Worm (Caenorhabditis elegans) whole organism, mixed stage, embryonic: ENCODE results near the gene nep-6.

Experiments
- M03D4.4 ChIP-seq: sonication (generic microtip); optimal IDR thresholded peaks from 2 replicates; lab custom pipeline; 2017; ENCODE audit warnings: mild to moderate bottlenecking, missing genetic modification characterization, missing compliant biosample characterization
- bed-3 ChIP-seq: fragments of 200-800 bp; sonication (Bioruptor generic); optimal IDR thresholded peaks from 3 replicates; lab custom pipeline; 2018; ENCODE audit warnings: mild to moderate bottlenecking, missing genetic modification characterization, moderate library complexity, missing compliant biosample characterization
- blmp-1 ChIP-seq: fragments of 150-350 bp; optimal IDR thresholded peaks from 2 replicates; lab custom pipeline; 2014; ENCODE audit warnings: missing biosample characterization, missing genetic modification characterization
- ceh-39 ChIP-seq: fragments of 150-350 bp; optimal IDR thresholded peaks from 2 replicates; lab custom pipeline; 2014; ENCODE audit warnings: missing biosample characterization, missing genetic modification characterization
- ceh-43 ChIP-seq: fragments of 200-800 bp; sonication (Bioruptor generic); optimal IDR thresholded peaks from 2 replicates; lab custom pipeline; 2018; ENCODE audit warnings: mild to moderate bottlenecking, missing genetic modification characterization, moderate library complexity, missing compliant biosample characterization
- ceh-83 ChIP-seq: fragments of 200-800 bp; sonication (Bioruptor generic); optimal IDR thresholded peaks from 2 replicates; lab custom pipeline; 2018; ENCODE audit warnings: mild to moderate bottlenecking, missing genetic modification characterization, missing compliant biosample characterization
- ces-1 ChIP-seq: fragments of 150-350 bp; optimal IDR thresholded peaks from 2 replicates; lab custom pipeline; 2014; ENCODE audit warnings: missing biosample characterization, missing genetic modification reagents, missing genetic modification characterization
- cnd-1 ChIP-seq: fragments of 200-800 bp; sonication (Bioruptor generic); optimal IDR thresholded peaks from 2 replicates; lab custom pipeline; 2018; ENCODE audit warnings: mild to moderate bottlenecking, missing genetic modification characterization, missing compliant biosample characterization
- drap-1 ChIP-seq: fragments of 200-800 bp; sonication (Bioruptor generic); optimal IDR thresholded peaks from 3 replicates; lab custom pipeline; 2018; ENCODE audit warnings: mild to moderate bottlenecking, missing genetic modification characterization, missing compliant biosample characterization
- elt-1 ChIP-seq: sonication (generic microtip); optimal IDR thresholded peaks from 2 replicates; lab custom pipeline; 2017; ENCODE audit warnings: missing genetic modification characterization, mild to moderate bottlenecking, missing compliant biosample characterization, antibody characterized with exemption, moderate library complexity, borderline replicate concordance; ENCODE audit not compliant: insufficient read depth
- ham-2 ChIP-seq: fragments of 200-800 bp; sonication (Bioruptor generic); optimal IDR thresholded peaks from 2 replicates; lab custom pipeline; 2018; ENCODE audit warnings: mild to moderate bottlenecking, missing genetic modification characterization, missing compliant biosample characterization
- hlh-1 ChIP-seq: fragments of 150-350 bp; optimal IDR thresholded peaks from 2 replicates; lab custom pipeline; 2014; ENCODE audit warnings: missing biosample characterization, missing genetic modification reagents, missing genetic modification characterization
- lin-13 ChIP-seq: fragments of 150-350 bp; optimal IDR thresholded peaks from 2 replicates; lab custom pipeline; 2014; ENCODE audit warnings: missing biosample characterization, missing genetic modification characterization
- lin-32 ChIP-seq: fragments of 200-800 bp; sonication (Bioruptor generic); optimal IDR thresholded peaks from 2 replicates; lab custom pipeline; 2018; ENCODE audit warnings: mild to moderate bottlenecking, missing genetic modification characterization, missing compliant biosample characterization
- lsy-2 ChIP-seq: fragments of 150-350 bp; optimal IDR thresholded peaks from 2 replicates; lab custom pipeline; 2014; ENCODE audit warnings: missing biosample characterization, missing genetic modification characterization
- mab-5 ChIP-seq: fragments of 150-350 bp; optimal IDR thresholded peaks from 2 replicates; lab custom pipeline; 2014; ENCODE audit warnings: missing biosample characterization, missing genetic modification characterization
- mep-1 ChIP-seq: fragments of 150-350 bp; optimal IDR thresholded peaks from 2 replicates; lab custom pipeline; 2017; ENCODE audit warnings: missing biosample characterization, missing genetic modification reagents, missing genetic modification characterization, inconsistent platforms
- mls-2 ChIP-seq: sonication (generic microtip); optimal IDR thresholded peaks from 2 replicates; lab custom pipeline; 2016; ENCODE audit warnings: mild to moderate bottlenecking, missing genetic modification characterization, moderate library complexity, missing compliant biosample characterization
- nhr-12 ChIP-seq: fragments of 150-350 bp; optimal IDR thresholded peaks from 2 replicates; lab custom pipeline; 2014; ENCODE audit warnings: missing biosample characterization, missing genetic modification characterization
- nhr-76 ChIP-seq: sonication (generic microtip); optimal IDR thresholded peaks from 2 replicates; lab custom pipeline; 2017; ENCODE audit warnings: missing biosample characterization, missing genetic modification characterization
- sem-2 ChIP-seq: fragments of 200-800 bp; sonication (Bioruptor generic); optimal IDR thresholded peaks from 2 replicates; lab custom pipeline; 2018; ENCODE audit warnings: mild to moderate bottlenecking, missing genetic modification characterization, missing compliant biosample characterization
- snpc-4 ChIP-seq: fragments of 150-350 bp; optimal IDR thresholded peaks from 2 replicates; lab custom pipeline; 2014; ENCODE audit warnings: missing biosample characterization, missing genetic modification characterization
- sptf-1 ChIP-seq: sonication (generic microtip); optimal IDR thresholded peaks from 2 replicates; lab custom pipeline; 2017; ENCODE audit warnings: mild to moderate bottlenecking, missing genetic modification characterization, moderate library complexity, missing compliant biosample characterization
- tbx-8 ChIP-seq: fragments of 200-800 bp; sonication (Bioruptor generic); optimal IDR thresholded peaks from 2 replicates; lab custom pipeline; 2018; ENCODE audit warnings: mild to moderate bottlenecking, missing genetic modification characterization, moderate library complexity, missing compliant biosample characterization
- unc-120 ChIP-seq: sonication (generic microtip); optimal IDR thresholded peaks from 2 replicates; lab custom pipeline; 2017; ENCODE audit warnings: missing genetic modification characterization, missing compliant biosample characterization; ENCODE audit not compliant: poor library complexity, severe bottlenecking
- unc-39 ChIP-seq: fragments of 150-350 bp; optimal IDR thresholded peaks from 2 replicates; lab custom pipeline; 2014; ENCODE audit warnings: missing biosample characterization, missing genetic modification characterization
- unc-62 ChIP-seq: fragments of 150-350 bp; optimal IDR thresholded peaks from 2 replicates; lab custom pipeline; 2014; ENCODE audit warnings: missing biosample characterization, missing genetic modification reagents, missing genetic modification characterization
- zip-8 ChIP-seq: fragments of 150-350 bp; optimal IDR thresholded peaks from 2 replicates; lab custom pipeline; 2014; ENCODE audit warnings: missing biosample characterization, missing genetic modification characterization
- ztf-11 ChIP-seq: fragments of 150-350 bp; optimal IDR thresholded peaks from 2 replicates; lab custom pipeline; 2014; ENCODE audit warnings: missing biosample characterization, missing genetic modification characterization

nep-6 gene

ce11 chrII:3385736-3386135 is 30.9 kb upstream of the nep-6 start, which contains the start of gene T06D4.2:
Gene T06D4.2, minus strand, starts transcription at chrII:3385905.
- TF ChIP-seq lin-13 (tag; lab: Kevin White, UChicago) (no peak), ceh-39 (tag; lab: Kevin White, UChicago) (no peak), ham-2 (GFP tag; lab: Kevin White, UChicago) (no peak), hlh-1 (tag; lab: Kevin White, UChicago) (no peak), unc-62 (GFP tag; lab: Kevin White, UChicago) (no peak), ces-1 (GFP tag; lab: Kevin White, UChicago) (no peak), M03D4.4 (tag; lab: Kevin White, UChicago) (no peak), zip-8 (tag; lab: Kevin White, UChicago) (no peak), bed-3 (no peak), lin-32 (no peak), mab-5 (no peak), cnd-1 (no peak), mep-1 (tag; lab: Kevin White, UChicago) (no peak), elt-1 (tag; lab: Kevin White, UChicago) (no peak), drap-1 (GFP tag; lab: Kevin White, UChicago) (no peak), ztf-11 (no peak), sptf-1 (tag; lab: Kevin White, UChicago) (no peak), ceh-43 (no peak)

ce11 chrII:3387503-3387902 is 29.1 kb upstream of the nep-6 start, which contains the start of gene T06D4.6:
Gene T06D4.6, minus strand, starts transcription at chrII:3387603.
- no peak for TF ChIP-seq mls-2
- TF ChIP-seq zip-8 (tag; lab: Kevin White, UChicago) = no peak
- TF ChIP-seq snpc-4 (tag; lab: Kevin White, UChicago) = no peak

ce11 chrII:3395484-3395883 is 21.1 kb upstream of the nep-6 start, which contains the start of gene nep-20:
Gene nep-20, minus strand, starts transcription at chrII:3395584.
- TF ChIP-seq snpc-4 (tag; lab: Kevin White, UChicago) (no peak), sem-2 (no peak), tbx-8 (no peak), lsy-2 (tag; lab: Kevin White, UChicago) (no peak), cnd-1 (no peak)

- TF ChIP-seq ceh-83 (GFP tag; lab: Kevin White, UChicago) (no peak), ces-1 (GFP tag; lab: Kevin White, UChicago) (no peak), drap-1 (GFP tag; lab: Kevin White, UChicago) (no peak), ceh-43 (no peak), mep-1 (tag; lab: Kevin White, UChicago) (no peak), nhr-76 (tag; lab: Kevin White, UChicago) (no peak), sptf-1 (tag; lab: Kevin White, UChicago) (no peak), mab-5 (no peak), lin-13 (tag; lab: Kevin White, UChicago) (no peak)
- TF ChIP-seq, all 35 proteins: peak for 0
These were observed 17.4 kb upstream of the nep-6 start, which contains the start of gene nep-9 for ce11 chrII:3399212-3399611. Gene nep-9, minus strand, starts transcription at chrII:3399312.

ce11 chrII:3402854-3403253 is 13.8 kb upstream of the nep-6 start, which contains the start of gene nep-10:
Gene nep-10, minus strand, starts transcription at chrII:3402954.
- no peak for TF ChIP-seq zip-8 (tag; lab: Kevin White, UChicago)
- TF ChIP-seq blmp-1 = no peak
- TF ChIP-seq cnd-1 = no peak
- no peak for TF ChIP-seq unc-62 (GFP tag; lab: Kevin White, UChicago)
- TF ChIP-seq snpc-4 (tag; lab: Kevin White, UChicago) = no peak
- no peak for TF ChIP-seq ceh-43
- TF ChIP-seq nhr-12 (tag; lab: Kevin White, UChicago) = no peak
- TF ChIP-seq nhr-76 (tag; lab: Kevin White, UChicago) = no peak
- TF ChIP-seq hlh-1 (tag; lab: Kevin White, UChicago) = no peak
- TF ChIP-seq ceh-83 (GFP tag; lab: Kevin White, UChicago) = no peak
- TF ChIP-seq bed-3 = no peak
- no peak for TF ChIP-seq ces-1 (GFP tag; lab: Kevin White, UChicago)
- no peak for TF ChIP-seq unc-120 (tag; lab: Kevin White, UChicago)
- no peak for TF ChIP-seq mep-1 (tag; lab: Kevin White, UChicago)
- no peak for TF ChIP-seq ham-2 (GFP tag; lab: Kevin White, UChicago)
- TF ChIP-seq ceh-39 (tag; lab: Kevin White, UChicago) = no peak
- no peak for TF ChIP-seq tbx-8
- no peak for TF ChIP-seq mls-2
- TF ChIP-seq, all 35 proteins: peak for 0

- TF ChIP-seq ces-1 (GFP tag; lab: Kevin White, UChicago) (no peak), mep-1 (tag; lab: Kevin White, UChicago) (no peak), nhr-76 (tag; lab: Kevin White, UChicago) (no peak), elt-1 (tag; lab: Kevin White, UChicago) (no peak), ceh-83 (GFP tag; lab: Kevin White, UChicago) (no peak), sem-2 (no peak), mls-2 (no peak), unc-120 (tag; lab: Kevin White, UChicago) (no peak), bed-3 (no peak), unc-39 (tag; lab: Kevin White, UChicago) (no peak), sptf-1 (tag; lab: Kevin White, UChicago) (no peak)
These were observed 13.1 kb upstream of the nep-6 start, which contains the start of gene nep-8 for ce11 chrII:3403535-3403934. Gene nep-8, plus strand, starts transcription at chrII:3403835.
